Fruit fly (Drosophila melanogaster) whole organism, wandering third instar larva: ENCODE results near the gene in.

Source experiments
- Abd-B ChIP-seq: fragments of >200 bp; optimal IDR thresholded peaks from 2 replicates; lab custom pipeline; 2017; ENCODE audit warnings: missing biosample characterization, missing genetic modification characterization
- CG9705 ChIP-seq: fragments of 200-800 bp; sonication (Bioruptor generic); optimal IDR thresholded peaks from 2 replicates; lab custom pipeline; 2018; ENCODE audit warnings: missing biosample characterization, mild to moderate bottlenecking, missing genetic modification characterization
- Dif ChIP-seq: fragments of 200-275, 200-300 bp; sonication (Bioruptor generic); optimal IDR thresholded peaks from 2 replicates; lab custom pipeline; 2018; ENCODE audit warnings: missing biosample characterization, missing genetic modification characterization; ENCODE audit not compliant: partially characterized antibody
- GATAd ChIP-seq: sonication (Bioruptor generic); optimal IDR thresholded peaks from 2 replicates; lab custom pipeline; 2016; ENCODE audit warnings: missing biosample characterization, missing genetic modification characterization
- Hnf4 ChIP-seq: fragments of 200-800 bp; sonication (Bioruptor generic); optimal IDR thresholded peaks from 2 replicates; lab custom pipeline; 2016; ENCODE audit warnings: missing biosample characterization, mild to moderate bottlenecking, missing genetic modification characterization
- Hr78 ChIP-seq: fragments of >200 bp; optimal IDR thresholded peaks from 2 replicates; lab custom pipeline; 2017; ENCODE audit warnings: missing biosample characterization, missing genetic modification characterization
- Hr83 ChIP-seq: fragments of 200-300 bp; sonication (Bioruptor generic); optimal IDR thresholded peaks from 2 replicates; lab custom pipeline; 2016; ENCODE audit warnings: missing biosample characterization, mild to moderate bottlenecking, missing genetic modification characterization, moderate library complexity; ENCODE audit not compliant: poor library complexity, severe bottlenecking
- Jra ChIP-seq: sonication (Bioruptor generic); optimal IDR thresholded peaks from 2 replicates; lab custom pipeline; 2016; ENCODE audit warnings: missing biosample characterization, missing genetic modification characterization
- Mio ChIP-seq: sonication (Bioruptor generic); optimal IDR thresholded peaks from 2 replicates; lab custom pipeline; 2016; ENCODE audit warnings: missing biosample characterization, missing genetic modification characterization
- Myc ChIP-seq: fragments of >200 bp; optimal IDR thresholded peaks from 2 replicates; lab custom pipeline; 2017
- N ChIP-seq: fragments of >200 bp; optimal IDR thresholded peaks from 2 replicates; lab custom pipeline; 2018; ENCODE audit warnings: missing biosample characterization, missing external identifiers, missing genetic modification characterization
- OdsH ChIP-seq: fragments of 200-800 bp; sonication (Bioruptor generic); optimal IDR thresholded peaks from 2 replicates; lab custom pipeline; 2016; ENCODE audit warnings: missing biosample characterization, mild to moderate bottlenecking, missing genetic modification characterization
- Rel ChIP-seq, 2 experiments: fragments of 200-800 bp; sonication (Bioruptor generic) in 1 of 2; optimal IDR thresholded peaks; 2 replicates in 1 of 2; 3 replicates in 1 of 2; lab custom pipeline; 2016 to 2019; ENCODE audit warnings: mild to moderate bottlenecking in 2 of 2, missing biosample characterization in 2 of 2, missing genetic modification characterization in 2 of 2, moderate library complexity in 1 of 2
- Sp1 ChIP-seq: fragments of 200-800 bp; sonication (Bioruptor generic); optimal IDR thresholded peaks from 3 replicates; lab custom pipeline; 2019; ENCODE audit warnings: missing biosample characterization, mild to moderate bottlenecking, missing genetic modification characterization, moderate library complexity
- Vsx2 ChIP-seq: fragments of 200-300, 225-300 bp; sonication (Bioruptor generic); optimal IDR thresholded peaks from 2 replicates; lab custom pipeline; 2018; ENCODE audit warnings: missing biosample characterization, missing genetic modification characterization; ENCODE audit not compliant: partially characterized antibody
- br ChIP-seq: fragments of 200-800 bp; sonication (Bioruptor generic); optimal IDR thresholded peaks from 2 replicates; lab custom pipeline; 2016; ENCODE audit warnings: missing biosample characterization, missing genetic modification characterization
- brk ChIP-seq: fragments of 200-800 bp; sonication (Bioruptor generic); optimal IDR thresholded peaks from 2 replicates; lab custom pipeline; 2016; ENCODE audit warnings: missing biosample characterization, mild to moderate bottlenecking, missing genetic modification characterization
- dl ChIP-seq, 2 experiments: fragments of 175-275, 200-275 bp in 1 of 2; fragments of 200-275 bp in 1 of 2; sonication (Bioruptor generic); optimal IDR thresholded peaks; lab custom pipeline; 2018; ENCODE audit warnings: mild to moderate bottlenecking in 2 of 2, missing biosample characterization in 2 of 2, missing genetic modification characterization in 2 of 2, moderate library complexity in 2 of 2; ENCODE audit not compliant: partially characterized antibody in 2 of 2, insufficient read depth in 1 of 2
- dmrt93B ChIP-seq: fragments of 200-800 bp; sonication (Bioruptor generic); optimal IDR thresholded peaks from 2 replicates; lab custom pipeline; 2018; ENCODE audit warnings: missing biosample characterization, mild to moderate bottlenecking, missing genetic modification characterization
- dsf ChIP-seq: sonication (Bioruptor generic); optimal IDR thresholded peaks from 2 replicates; lab custom pipeline; 2016; ENCODE audit warnings: missing biosample characterization, missing genetic modification characterization, borderline replicate concordance
- ey ChIP-seq: fragments of 200-800 bp; sonication (Bioruptor generic); optimal IDR thresholded peaks from 2 replicates; lab custom pipeline; 2016; ENCODE audit warnings: missing biosample characterization, missing genetic modification characterization
- foxo ChIP-seq, 2 experiments: fragments of 200-800 bp; sonication (Bioruptor generic); optimal IDR thresholded peaks; 2 replicates in 1 of 2; 3 replicates in 1 of 2; lab custom pipeline; 2016 to 2017; ENCODE audit warnings: missing biosample characterization in 2 of 2, missing genetic modification characterization in 2 of 2
- fru ChIP-seq: fragments of 200-800 bp; sonication (Bioruptor generic); optimal IDR thresholded peaks from 3 replicates; lab custom pipeline; 2016; ENCODE audit warnings: missing biosample characterization, mild to moderate bottlenecking, missing genetic modification characterization
- h ChIP-seq: fragments of 200-800 bp; sonication (Bioruptor generic); optimal IDR thresholded peaks from 3 replicates; lab custom pipeline; 2016; ENCODE audit warnings: missing biosample characterization, mild to moderate bottlenecking, missing genetic modification characterization
- jim ChIP-seq: fragments of 175-275, 200-325 bp; sonication (Bioruptor generic); optimal IDR thresholded peaks from 2 replicates; lab custom pipeline; 2016; ENCODE audit warnings: missing biosample characterization, mild to moderate bottlenecking, missing genetic modification characterization
- lola ChIP-seq: fragments of >200 bp; optimal IDR thresholded peaks from 2 replicates; lab custom pipeline; 2017; ENCODE audit warnings: missing biosample characterization, missing genetic modification characterization
- pan ChIP-seq: fragments of >200 bp; optimal IDR thresholded peaks from 2 replicates; lab custom pipeline; 2017
- sv ChIP-seq: fragments of 200-800 bp; sonication (Bioruptor generic); optimal IDR thresholded peaks from 3 replicates; lab custom pipeline; 2016; ENCODE audit warnings: missing biosample characterization, missing genetic modification characterization
- tai ChIP-seq: sonication (Bioruptor generic); optimal IDR thresholded peaks from 2 replicates; lab custom pipeline; 2016; ENCODE audit warnings: missing biosample characterization, missing genetic modification characterization
- usp ChIP-seq: fragments of >200 bp; optimal IDR thresholded peaks from 2 replicates; lab custom pipeline; 2017; ENCODE audit warnings: missing biosample characterization, missing genetic modification characterization

Gene in

dm6 chr3L:20354872-20355271 lies 12.1 kb upstream of the in start:
- no peak for TF ChIP-seq Mio (GFP tag; lab: Kevin White, UChicago)
- TF ChIP-seq Hr83 = no peak
- no peak for TF ChIP-seq Rel (GFP tag; optimal IDR thresholded peaks at IDR 0.05; lab: Kevin White, UChicago)
- TF ChIP-seq Rel (tag; optimal IDR thresholded peaks at IDR 0.05; lab: Kevin White, UChicago) = peak; percentile 2

dm6 chr3L:20356613-20357012 lies 10.4 kb upstream of the in start, which contains the start of gene kin17:
kin17 (plus strand) TSS chr3L:20356807.
- TF ChIP-seq Hnf4 (GFP tag; lab: Kevin White, UChicago) (no peak), Vsx2 (peak; percentile 75), Rel (GFP tag; optimal IDR thresholded peaks at IDR 0.05; lab: Kevin White, UChicago) (no peak), Rel (tag; optimal IDR thresholded peaks at IDR 0.05; lab: Kevin White, UChicago) (peak; percentile 12)

dm6 chr3L:20358212-20358611 lies 8.8 kb upstream of the in start, which contains the start of gene CG5665:
CG5665 (plus strand) TSS chr3L:20358512.
- TF ChIP-seq sv (GFP tag; lab: Kevin White, UChicago) (no peak), fru (no peak), Sp1 (no peak), br (GFP tag; lab: Kevin White, UChicago) (no peak), Abd-B (GFP tag; lab: Kevin White, UChicago) (no peak), dmrt93B (GFP tag; lab: Kevin White, UChicago) (no peak), Rel (GFP tag; optimal IDR thresholded peaks at IDR 0.05; lab: Kevin White, UChicago) (no peak), Rel (tag; optimal IDR thresholded peaks at IDR 0.05; lab: Kevin White, UChicago) (no peak), Mio (GFP tag; lab: Kevin White, UChicago) (no peak), Myc (no peak), lola (GFP tag; lab: Kevin White, UChicago) (no peak), Hnf4 (GFP tag; lab: Kevin White, UChicago) (no peak), Jra (GFP tag; lab: Kevin White, UChicago) (no peak), CG9705 (no peak), OdsH (GFP tag; lab: Kevin White, UChicago) (no peak), GATAd (GFP tag; lab: Kevin White, UChicago) (no peak), N (GFP tag; lab: Kevin White, UChicago) (no peak), dl (GFP tag; optimal IDR thresholded peaks at IDR 0.05; lab: Kevin White, UChicago; ENCODE audit: insufficient read depth in 1 of 2, partially characterized antibody in 2 of 2) (no peak)

dm6 chr3L:20361389-20361788 lies 5.6 kb upstream of the in start, which contains the start of gene Prim2:
Prim2 (minus strand) TSS chr3L:20361585.
- TF ChIP-seq Rel (GFP tag; optimal IDR thresholded peaks at IDR 0.05; lab: Kevin White, UChicago) (no peak), Rel (tag; optimal IDR thresholded peaks at IDR 0.05; lab: Kevin White, UChicago) (peak; percentile 71), tai (no peak)

- TF ChIP-seq h (GFP tag; lab: Kevin White, UChicago) (peak; percentile 89), Jra (GFP tag; lab: Kevin White, UChicago) (no peak), pan (lab: Kevin White, UChicago) (no peak), Rel (GFP tag; optimal IDR thresholded peaks at IDR 0.05; lab: Kevin White, UChicago) (no peak), Rel (tag; optimal IDR thresholded peaks at IDR 0.05; lab: Kevin White, UChicago) (peak; percentile 33), Abd-B (GFP tag; lab: Kevin White, UChicago) (no peak), foxo (GFP tag; optimal IDR thresholded peaks at IDR 0.05; lab: Kevin White, UChicago) (no peak), brk (GFP tag; lab: Kevin White, UChicago) (no peak), usp (no peak), jim (GFP tag; lab: Kevin White, UChicago) (no peak), dmrt93B (GFP tag; lab: Kevin White, UChicago) (no peak), Hr83 (no peak), CG9705 (no peak), dsf (GFP tag; lab: Kevin White, UChicago) (no peak), ey (GFP tag; lab: Kevin White, UChicago) (no peak), GATAd (GFP tag; lab: Kevin White, UChicago) (no peak), fru (no peak), Dif (GFP tag; lab: Kevin White, UChicago) (peak; percentile 2), Vsx2 (no peak), Hr78 (GFP tag; lab: Kevin White, UChicago) (no peak)
These were observed 924 bp upstream of the in start for dm6 chr3L:20366074-20366473.
